Fruit fly (Drosophila melanogaster) whole organism, pupa: ENCODE measurements around the gene Ace.

Experiments used
- CG10348 ChIP-seq: fragments of 200-800 bp; sonication (Bioruptor generic); IDR thresholded peaks from 2 replicates; pipeline ENCODE4 v1.3.6; 2022; ENCODE audit warnings: missing biosample characterization, missing genetic modification characterization
- CG12605 ChIP-seq: fragments of 200-800 bp; sonication (Bioruptor generic); IDR thresholded peaks from 2 replicates; pipeline ENCODE4 v1.3.6; 2022; ENCODE audit warnings: missing biosample characterization, missing genetic modification characterization
- CG13204 ChIP-seq: fragments of 200-800 bp; sonication (Bioruptor generic); optimal IDR thresholded peaks from 2 replicates; lab custom pipeline; 2018; ENCODE audit warnings: missing biosample characterization, mild to moderate bottlenecking, missing genetic modification characterization, moderate library complexity
- CG14655 ChIP-seq: fragments of 200-800 bp; sonication (Bioruptor generic); optimal IDR thresholded peaks from 3 replicates; lab custom pipeline; 2017; ENCODE audit warnings: mild to moderate bottlenecking, missing biosample characterization, missing genetic modification reagents, missing genetic modification characterization
- CG15710 ChIP-seq: fragments of 200-800 bp; sonication (Bioruptor generic); optimal IDR thresholded peaks from 2 replicates; lab custom pipeline; 2018; ENCODE audit warnings: missing biosample characterization, mild to moderate bottlenecking, missing genetic modification characterization, moderate library complexity
- CG17806 ChIP-seq: fragments of 200-800 bp; sonication (Bioruptor generic); optimal IDR thresholded peaks from 2 replicates; lab custom pipeline; 2018; ENCODE audit warnings: missing biosample characterization, mild to moderate bottlenecking, missing genetic modification characterization, moderate library complexity
- CG32121 ChIP-seq: fragments of 200-800 bp; sonication (Bioruptor generic); IDR thresholded peaks from 2 replicates; pipeline ENCODE4 v1.3.6; 2022; ENCODE audit warnings: missing biosample characterization, missing genetic modification characterization
- CG34367 ChIP-seq: fragments of 200-800 bp; sonication (Bioruptor generic); optimal IDR thresholded peaks from 2 replicates; lab custom pipeline; 2018; ENCODE audit warnings: missing biosample characterization, mild to moderate bottlenecking, missing genetic modification characterization
- CG4496 ChIP-seq: fragments of 200-800 bp; sonication (Bioruptor generic); IDR thresholded peaks from 3 replicates; pipeline ENCODE4 v1.3.6; 2022; ENCODE audit warnings: missing biosample characterization, missing genetic modification characterization
- CG8159 ChIP-seq: fragments of 200-800 bp; sonication (Bioruptor generic); optimal IDR thresholded peaks from 3 replicates; lab custom pipeline; 2018; ENCODE audit warnings: missing biosample characterization, mild to moderate bottlenecking, missing genetic modification characterization, moderate library complexity
- CG8301 ChIP-seq: fragments of 200-800 bp; sonication (Bioruptor generic); optimal IDR thresholded peaks from 2 replicates; lab custom pipeline; 2018; ENCODE audit warnings: missing biosample characterization, mild to moderate bottlenecking, missing genetic modification characterization
- CG9948 ChIP-seq: fragments of 200-800 bp; sonication (Bioruptor generic); optimal IDR thresholded peaks from 2 replicates; lab custom pipeline; 2018; ENCODE audit warnings: missing biosample characterization, mild to moderate bottlenecking, missing genetic modification characterization, moderate library complexity
- D1 ChIP-seq: fragments of 200-800 bp; sonication (Bioruptor generic); optimal IDR thresholded peaks from 2 replicates; lab custom pipeline; 2018; ENCODE audit warnings: missing biosample characterization, mild to moderate bottlenecking, missing genetic modification characterization, moderate library complexity
- EcR ChIP-seq: fragments of 200-800 bp; sonication (Bioruptor generic); optimal IDR thresholded peaks from 3 replicates; lab custom pipeline; 2019; ENCODE audit warnings: missing biosample characterization, missing genetic modification characterization, mild to moderate bottlenecking, moderate library complexity, missing genetic modification reagents
- Ets98B ChIP-seq: fragments of 200-800 bp; sonication (Bioruptor generic); IDR thresholded peaks from 2 replicates; pipeline ENCODE4 v1.3.6; 2022; ENCODE audit warnings: missing biosample characterization, missing genetic modification characterization
- Pif1A ChIP-seq: fragments of 200-800 bp; sonication (Bioruptor generic); optimal IDR thresholded peaks from 3 replicates; lab custom pipeline; 2016; ENCODE audit warnings: missing biosample characterization, missing genetic modification characterization
- Pif1B ChIP-seq: fragments of 200-800 bp; sonication (Bioruptor generic); optimal IDR thresholded peaks from 3 replicates; lab custom pipeline; 2016; ENCODE audit warnings: missing biosample characterization, missing genetic modification characterization
- Snoo ChIP-seq: fragments of 200-800 bp; sonication (Bioruptor generic); optimal IDR thresholded peaks from 3 replicates; lab custom pipeline; 2017; ENCODE audit warnings: missing biosample characterization, mild to moderate bottlenecking, missing genetic modification characterization, inconsistent platforms
- fd96Ca ChIP-seq: fragments of 200-800 bp; sonication (Bioruptor generic); IDR thresholded peaks from 3 replicates; pipeline ENCODE4 v1.3.6; 2022; ENCODE audit warnings: missing biosample characterization, missing genetic modification characterization
- gl ChIP-seq: fragments of 200-800 bp; sonication (Bioruptor generic); optimal IDR thresholded peaks from 2 replicates; lab custom pipeline; 2018; ENCODE audit warnings: missing biosample characterization, mild to moderate bottlenecking, missing genetic modification characterization
- rn ChIP-seq: fragments of 200-800 bp; sonication (Bioruptor generic); IDR thresholded peaks from 2 replicates; pipeline ENCODE4 v1.3.6; 2022; ENCODE audit warnings: missing biosample characterization, missing genetic modification characterization

Ace gene

dm6 chr3R:13270648-13271047 is 11.3 kb upstream of the Ace start:
- peak; percentile 71 for TF ChIP-seq EcR
- TF ChIP-seq CG14655 (GFP tag; lab: Kevin White, UChicago): no peak
- TF ChIP-seq, all 21 proteins: peak for 1

DNA sequence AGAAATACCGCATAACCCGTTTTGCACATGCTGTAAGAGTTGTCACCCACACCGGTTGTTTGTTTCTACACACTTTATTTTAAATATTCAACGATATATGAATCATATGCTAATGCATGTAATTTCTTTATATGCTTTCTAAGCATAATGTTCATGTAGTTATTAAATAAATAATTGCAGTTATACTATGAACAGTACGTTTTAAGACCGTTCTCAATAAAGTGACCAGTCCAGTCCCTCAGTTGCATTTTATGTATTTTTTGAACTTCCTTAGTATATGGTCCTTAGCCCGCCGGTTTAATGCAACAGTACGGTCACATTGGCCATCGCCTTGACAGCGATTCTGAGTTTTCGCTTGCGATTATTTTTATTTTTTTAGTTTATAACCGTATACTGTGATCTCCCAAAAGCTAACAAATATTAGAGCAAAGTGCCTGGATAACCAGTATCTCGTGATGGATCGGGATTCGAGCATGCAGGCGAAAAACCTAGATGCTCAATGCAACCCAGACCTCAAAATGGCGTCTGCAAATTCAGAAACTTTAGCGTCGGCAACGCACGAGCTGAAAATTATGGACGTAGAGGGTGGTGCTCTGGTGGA is 4.8 kb upstream of the Ace start, which contains the start of gene Ravus:
TSS of gene Ravus (minus strand) at position 1 of the 601 bp plus-strand sequence.
- TF ChIP-seq rn (GFP tag; lab: Robert Waterston, UW) (no peak), EcR (no peak), CG13204 (GFP tag; lab: Kevin White, UChicago) (no peak), CG10348 (GFP tag; lab: Robert Waterston, UW) (no peak), Snoo (tag; lab: Kevin White, UChicago) (peak; percentile 43), CG8301 (no peak), CG32121 (GFP tag; lab: Robert Waterston, UW) (0 out of 2 replicates have a peak, but pooled peaks have one; percentile 30), CG15710 (tag; lab: Kevin White, UChicago) (peak; percentile 70), CG8159 (tag; lab: Kevin White, UChicago) (peak; percentile 47), CG9948 (tag; lab: Kevin White, UChicago) (peak; percentile 46), CG4496 (GFP tag; lab: Robert Waterston, UW) (no peak), CG17806 (peak; percentile 22)

dm6 chr3R:13261706-13262105 is 2.4 kb upstream of the Ace start:
- TF ChIP-seq CG4496 (GFP tag; lab: Robert Waterston, UW) (no peak), EcR (no peak), CG8159 (tag; lab: Kevin White, UChicago) (no peak), gl (tag; lab: Kevin White, UChicago) (no peak), CG13204 (GFP tag; lab: Kevin White, UChicago) (no peak), CG9948 (tag; lab: Kevin White, UChicago) (no peak), D1 (no peak), fd96Ca (no peak), Snoo (tag; lab: Kevin White, UChicago) (no peak), CG32121 (GFP tag; lab: Robert Waterston, UW) (no peak), CG8301 (no peak), CG34367 (no peak), CG14655 (GFP tag; lab: Kevin White, UChicago) (no peak), Ets98B (no peak)

dm6 chr3R:13260114-13260673 is 877 bp upstream of the Ace start, which contains the start of gene CG11686:
TSS of gene CG11686 (plus strand) at chr3R:13260356.
- TF ChIP-seq D1 (peak; percentile 37), CG17806 (no peak), CG4496 (GFP tag; lab: Robert Waterston, UW) (no peak; the same call in 2 of the 3 replicates), CG32121 (GFP tag; lab: Robert Waterston, UW) (no peak), rn (GFP tag; lab: Robert Waterston, UW) (no peak), CG8159 (tag; lab: Kevin White, UChicago) (no peak), CG10348 (GFP tag; lab: Robert Waterston, UW) (no peak), Ets98B (peak; percentile 48; the same call in 1 of the 2 replicates), Pif1A (no peak), Snoo (tag; lab: Kevin White, UChicago) (peak; percentile 14), CG12605 (GFP tag; lab: Robert Waterston, UW) (peak; percentile 92), Pif1B (GFP tag; lab: Kevin White, UChicago) (no peak), gl (tag; lab: Kevin White, UChicago) (no peak), CG9948 (tag; lab: Kevin White, UChicago) (no peak), CG8301 (no peak), EcR (peak; percentile 97), fd96Ca (peak; percentile 51; the same call in 1 of the 3 replicates), CG34367 (no peak), CG14655 (GFP tag; lab: Kevin White, UChicago) (no peak), CG13204 (GFP tag; lab: Kevin White, UChicago) (no peak), CG15710 (tag; lab: Kevin White, UChicago) (no peak)

DNA sequence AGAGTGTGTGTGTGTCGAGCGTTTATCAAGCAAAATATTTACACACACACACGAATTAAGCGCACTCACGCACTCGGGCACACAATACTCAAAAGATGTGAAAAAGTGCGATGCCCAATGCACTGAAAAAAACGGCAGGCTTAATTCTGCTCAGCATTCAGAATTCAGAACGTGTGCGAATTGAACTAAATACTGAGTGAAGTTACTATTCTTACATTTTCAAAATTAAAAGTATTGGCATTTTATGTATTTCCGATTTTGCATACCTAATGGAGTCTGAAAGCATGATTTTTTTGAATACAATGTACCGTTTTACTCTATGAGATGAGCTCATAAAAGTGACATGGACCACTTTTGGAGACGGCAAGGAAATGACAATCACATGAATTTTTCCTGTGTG is 2.2 kb downstream of the Ace start:
- TF ChIP-seq CG14655 (GFP tag; lab: Kevin White, UChicago) (peak; percentile 27), CG12605 (GFP tag; lab: Robert Waterston, UW) (no peak), Pif1A (peak; percentile 26), EcR (no peak)

DNA sequence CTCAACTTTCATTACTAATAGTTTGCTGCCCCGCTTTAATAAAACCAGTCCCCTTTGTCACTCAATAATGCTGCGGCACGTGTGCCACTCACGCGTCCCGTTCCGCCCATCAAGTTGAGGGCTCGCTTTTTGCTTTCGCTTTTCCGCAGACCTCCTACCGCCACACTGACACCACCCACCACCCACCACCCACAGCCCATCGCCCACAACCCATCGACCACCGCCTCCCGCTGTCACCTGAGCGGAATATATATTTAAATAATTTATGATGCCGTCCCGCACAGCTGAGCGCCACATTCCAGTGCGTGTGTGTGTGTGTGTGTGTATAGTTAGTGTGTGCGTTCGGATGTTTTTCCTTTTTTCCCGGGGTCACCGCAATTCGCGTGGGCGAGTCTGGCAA is 17.6 kb downstream of the Ace start:
- TF ChIP-seq CG14655 (GFP tag; lab: Kevin White, UChicago) (no peak), Pif1B (GFP tag; lab: Kevin White, UChicago) (no peak), CG8159 (tag; lab: Kevin White, UChicago) (no peak), CG4496 (GFP tag; lab: Robert Waterston, UW) (no peak), fd96Ca (0 out of 3 replicates have a peak, but pooled peaks have one; percentile 10), CG12605 (GFP tag; lab: Robert Waterston, UW) (no peak), CG9948 (tag; lab: Kevin White, UChicago) (no peak), CG10348 (GFP tag; lab: Robert Waterston, UW) (no peak)
